Fruit fly (Drosophila melanogaster) whole organism, embryonic: ENCODE data around the gene pyd.
A peak's percentile ranks its signal among the peaks of the same experiment; 100 is the strongest.

ENCODE experiments used
- Asciz ChIP-seq: fragments of 200-800 bp; sonication (Bioruptor generic); optimal IDR thresholded peaks from 2 replicates; lab custom pipeline; 2017; ENCODE audit warnings: missing biosample characterization, mild to moderate bottlenecking, missing genetic modification characterization, missing genetic modification reagents
- BtbVII ChIP-seq: fragments of 200-800 bp; sonication (Bioruptor generic); optimal IDR thresholded peaks from 3 replicates; lab custom pipeline; 2017; ENCODE audit warnings: missing biosample characterization, mild to moderate bottlenecking, missing genetic modification characterization
- Bteb2 ChIP-seq: fragments of 200-800 bp; sonication (Bioruptor generic); optimal IDR thresholded peaks from 2 replicates; lab custom pipeline; 2016; ENCODE audit warnings: missing biosample characterization, missing genetic modification characterization
- CG11723 ChIP-seq: fragments of 200-800 bp; sonication (Bioruptor generic); optimal IDR thresholded peaks from 2 replicates; lab custom pipeline; 2017; ENCODE audit warnings: missing biosample characterization, mild to moderate bottlenecking, missing genetic modification characterization
- CG1233 ChIP-seq: fragments of 200-800 bp; sonication (Bioruptor generic); optimal IDR thresholded peaks from 4 replicates; lab custom pipeline; 2018; ENCODE audit warnings: missing biosample characterization, mild to moderate bottlenecking, missing genetic modification characterization
- CG13424 ChIP-seq: fragments of 200-800 bp; sonication (Bioruptor generic); optimal IDR thresholded peaks from 2 replicates; lab custom pipeline; 2019; ENCODE audit warnings: missing biosample characterization, mild to moderate bottlenecking, missing genetic modification characterization, moderate library complexity
- CG15479 ChIP-seq: fragments of 200-800 bp; sonication (Bioruptor generic); optimal IDR thresholded peaks from 3 replicates; lab custom pipeline; 2019; ENCODE audit warnings: missing biosample characterization, mild to moderate bottlenecking, missing genetic modification characterization, moderate library complexity
- CG17328 ChIP-seq: fragments of 200-800 bp; sonication (Bioruptor generic); IDR thresholded peaks from 2 replicates; pipeline ENCODE4 v1.3.6; 2022; ENCODE audit warnings: missing biosample characterization, missing genetic modification characterization
- CG1792 ChIP-seq: fragments of 200-800 bp; sonication (Bioruptor generic); optimal IDR thresholded peaks from 2 replicates; lab custom pipeline; 2016; ENCODE audit warnings: missing biosample characterization, missing genetic modification characterization
- CG2199 ChIP-seq: fragments of 200-800 bp; sonication (Bioruptor generic); IDR thresholded peaks from 3 replicates; pipeline ENCODE4 v1.3.6; 2022; ENCODE audit warnings: missing biosample characterization, missing genetic modification characterization
- CG2202 ChIP-seq: fragments of 200-800 bp; sonication (Bioruptor generic); optimal IDR thresholded peaks from 2 replicates; lab custom pipeline; 2018; ENCODE audit warnings: missing biosample characterization, mild to moderate bottlenecking, missing genetic modification characterization
- CG31365 ChIP-seq: fragments of 200-800 bp; sonication (Bioruptor generic); optimal IDR thresholded peaks from 2 replicates; lab custom pipeline; 2018; ENCODE audit warnings: missing biosample characterization, mild to moderate bottlenecking, missing genetic modification characterization
- CG6175 ChIP-seq: fragments of 200-800 bp; sonication (Bioruptor generic); IDR thresholded peaks from 3 replicates; pipeline ENCODE4 v1.3.6; 2022; ENCODE audit warnings: missing biosample characterization, missing genetic modification characterization
- CG8359 ChIP-seq: fragments of 200-800 bp; sonication (Bioruptor generic); optimal IDR thresholded peaks from 2 replicates; lab custom pipeline; 2017; ENCODE audit warnings: missing biosample characterization, mild to moderate bottlenecking, missing genetic modification characterization, borderline replicate concordance
- CG8924 ChIP-seq: fragments of 200-800 bp; optimal IDR thresholded peaks from 3 replicates; lab custom pipeline; 2019; ENCODE audit warnings: missing biosample characterization, mild to moderate bottlenecking, missing genetic modification characterization, moderate library complexity
- Chrac-16 ChIP-seq: fragments of 200-800 bp; sonication (Bioruptor generic); optimal IDR thresholded peaks from 3 replicates; lab custom pipeline; 2016; ENCODE audit warnings: missing biosample characterization, missing genetic modification characterization
- CrebB ChIP-seq: fragments of 200-800 bp; sonication (Bioruptor generic); optimal IDR thresholded peaks from 3 replicates; lab custom pipeline; 2018; ENCODE audit warnings: missing biosample characterization, mild to moderate bottlenecking, missing genetic modification characterization
- Dek ChIP-seq: fragments of 200-800 bp; sonication (Bioruptor generic); optimal IDR thresholded peaks from 3 replicates; lab custom pipeline; 2019; ENCODE audit warnings: missing biosample characterization, mild to moderate bottlenecking, missing genetic modification characterization, moderate library complexity
- HLH3B ChIP-seq: fragments of 200-800 bp; sonication (Bioruptor generic); IDR thresholded peaks from 2 replicates; pipeline ENCODE4 v1.3.6; 2022; ENCODE audit warnings: missing biosample characterization, missing genetic modification characterization
- MESR4 ChIP-seq: fragments of 200-800 bp; sonication (Bioruptor generic); optimal IDR thresholded peaks from 2 replicates; lab custom pipeline; 2018; ENCODE audit warnings: missing biosample characterization, mild to moderate bottlenecking, missing genetic modification characterization, moderate library complexity
- NC2α ChIP-seq: fragments of 200-800 bp; sonication (Bioruptor generic); optimal IDR thresholded peaks from 2 replicates; lab custom pipeline; 2016; ENCODE audit warnings: missing biosample characterization, missing genetic modification characterization
- Trl ChIP-seq, 3 experiments: fragments of >200 bp in 2 of 3; fragments of 200-800 bp in 1 of 3; sonication (Bioruptor generic) in 1 of 3; optimal IDR thresholded peaks; 2 replicates in 1 of 3; 3 replicates in 2 of 3; lab custom pipeline; 2016 to 2017; ENCODE audit warnings: missing biosample characterization in 1 of 3, missing genetic modification characterization in 1 of 3
- Xrp1 ChIP-seq: fragments of 200-800 bp; sonication (Bioruptor generic); IDR thresholded peaks from 2 replicates; pipeline ENCODE4 v1.3.6; 2022; ENCODE audit warnings: missing biosample characterization, missing genetic modification characterization
- amos ChIP-seq: fragments of 200-800 bp; sonication (Bioruptor generic); IDR thresholded peaks from 2 replicates; pipeline ENCODE4 v1.3.6; 2022; ENCODE audit warnings: missing biosample characterization, missing genetic modification characterization; ENCODE audit not compliant: partially characterized antibody
- ash1 ChIP-seq: fragments of 200-800 bp; sonication (Bioruptor generic); optimal IDR thresholded peaks from 2 replicates; lab custom pipeline; 2018; ENCODE audit warnings: missing biosample characterization, mild to moderate bottlenecking, missing genetic modification characterization
- caup ChIP-seq: fragments of 200-800 bp; sonication (Bioruptor generic); optimal IDR thresholded peaks from 3 replicates; lab custom pipeline; 2017; ENCODE audit warnings: missing biosample characterization, mild to moderate bottlenecking, missing genetic modification characterization, moderate library complexity; ENCODE audit not compliant: severe bottlenecking
- cg ChIP-seq: fragments of 200-800 bp; sonication (Bioruptor generic); optimal IDR thresholded peaks from 3 replicates; lab custom pipeline; 2019; ENCODE audit warnings: missing biosample characterization, mild to moderate bottlenecking, missing genetic modification characterization, moderate library complexity
- ci ChIP-seq: fragments of 200-800 bp; sonication (Bioruptor generic); IDR thresholded peaks from 3 replicates; pipeline ENCODE4 v1.3.6; 2022; ENCODE audit warnings: missing biosample characterization, missing genetic modification characterization
- corto ChIP-seq: fragments of 200-800 bp; sonication (Bioruptor generic); optimal IDR thresholded peaks from 2 replicates; lab custom pipeline; 2016; ENCODE audit warnings: missing biosample characterization, mild to moderate bottlenecking, missing genetic modification characterization, moderate library complexity
- crc ChIP-seq: fragments of 200-800 bp; sonication (Bioruptor generic); optimal IDR thresholded peaks from 2 replicates; lab custom pipeline; 2016; ENCODE audit warnings: missing biosample characterization, missing genetic modification characterization
- crp ChIP-seq, 2 experiments: fragments of 200-800 bp; sonication (Bioruptor generic); optimal IDR thresholded peaks; 2 replicates in 1 of 2; 3 replicates in 1 of 2; lab custom pipeline; 2017; ENCODE audit warnings: missing biosample characterization in 2 of 2, missing genetic modification characterization in 2 of 2, mild to moderate bottlenecking in 1 of 2, moderate library complexity in 1 of 2
- dysf ChIP-seq: fragments of 200-800 bp; sonication (Bioruptor generic); IDR thresholded peaks from 3 replicates; pipeline ENCODE4 v1.3.6; 2022; ENCODE audit warnings: missing biosample characterization, missing genetic modification characterization
- eve ChIP-seq, 2 experiments: fragments of >200 bp; optimal IDR thresholded peaks; 2 replicates each; lab custom pipeline; 2017; ENCODE audit warnings: missing biosample characterization in 2 of 2, missing genetic modification characterization in 2 of 2
- gcm ChIP-seq: fragments of 200-800 bp; sonication (Bioruptor generic); optimal IDR thresholded peaks from 2 replicates; lab custom pipeline; 2019; ENCODE audit warnings: missing biosample characterization, mild to moderate bottlenecking, missing genetic modification characterization, moderate library complexity
- ind ChIP-seq: fragments of 200-800 bp; sonication (Bioruptor generic); optimal IDR thresholded peaks from 3 replicates; lab custom pipeline; 2016; ENCODE audit warnings: missing biosample characterization, missing genetic modification characterization
- ken ChIP-seq: fragments of 200-800 bp; sonication (Bioruptor generic); IDR thresholded peaks from 3 replicates; pipeline ENCODE4 v1.3.6; 2022; ENCODE audit warnings: missing biosample characterization, missing genetic modification characterization
- kni ChIP-seq: fragments of 200-800 bp; sonication (Bioruptor generic); optimal IDR thresholded peaks from 3 replicates; lab custom pipeline; 2017; ENCODE audit warnings: mild to moderate bottlenecking, missing biosample characterization, missing genetic modification reagents, missing genetic modification characterization
- lola ChIP-seq, 3 experiments: fragments of >200 bp in 2 of 3; fragments of 200-800 bp in 1 of 3; sonication (Bioruptor generic) in 1 of 3; optimal IDR thresholded peaks; 2 replicates each; lab custom pipeline; 2017 to 2019; ENCODE audit warnings: missing biosample characterization in 3 of 3, missing genetic modification characterization in 3 of 3, mild to moderate bottlenecking in 1 of 3, moderate library complexity in 1 of 3
- pros ChIP-seq: fragments of 200-800 bp; sonication (Bioruptor generic); optimal IDR thresholded peaks from 3 replicates; lab custom pipeline; 2019; ENCODE audit warnings: missing biosample characterization, mild to moderate bottlenecking, missing genetic modification characterization, moderate library complexity
- pum ChIP-seq: fragments of 200-800 bp; sonication (Bioruptor generic); optimal IDR thresholded peaks from 2 replicates; lab custom pipeline; 2016; ENCODE audit warnings: missing biosample characterization, missing genetic modification characterization
- run ChIP-seq: fragments of 200-800 bp; sonication (Bioruptor generic); optimal IDR thresholded peaks from 3 replicates; lab custom pipeline; 2018; ENCODE audit warnings: missing biosample characterization, mild to moderate bottlenecking, missing genetic modification characterization
- sens ChIP-seq: fragments of 200-800 bp; sonication (Bioruptor generic); peaks from one replicate; lab custom pipeline; 2016; ENCODE audit warnings: missing biosample characterization, missing genetic modification characterization
- sqz ChIP-seq: fragments of 200-800 bp; sonication (Bioruptor generic); optimal IDR thresholded peaks from 3 replicates; lab custom pipeline; 2018; ENCODE audit warnings: missing biosample characterization, mild to moderate bottlenecking, missing genetic modification characterization
- tll ChIP-seq, 2 experiments: fragments of 200-800 bp in 1 of 2; fragments of >200 bp in 1 of 2; sonication (Bioruptor generic) in 1 of 2; optimal IDR thresholded peaks; 2 replicates each; lab custom pipeline; 2017 to 2019; ENCODE audit warnings: missing biosample characterization in 2 of 2, missing genetic modification characterization in 2 of 2, mild to moderate bottlenecking in 1 of 2, moderate library complexity in 1 of 2
- z ChIP-seq: fragments of 200-800 bp; sonication (Bioruptor generic); IDR thresholded peaks from 3 replicates; pipeline ENCODE4 v1.3.6; 2022; ENCODE audit warnings: missing biosample characterization, missing genetic modification characterization
- zf30C ChIP-seq: fragments of 200-800 bp; sonication (Bioruptor generic); optimal IDR thresholded peaks from 3 replicates; lab custom pipeline; 2018; ENCODE audit warnings: missing biosample characterization, mild to moderate bottlenecking, missing genetic modification characterization

pyd gene

dm6 chr3R:8849373-8850228, 82.1 kb downstream of the pyd start (continued):
- TF ChIP-seq lola (GFP tag; optimal IDR thresholded peaks at IDR 0.05; lab: Kevin White, UChicago) (peak in 1 of 3 experiments; percentile 60), CG17328 (GFP tag; lab: Robert Waterston, UW) (0 out of 2 replicates have a peak, but pooled peaks have one; percentile 6), ind (GFP tag; lab: Kevin White, UChicago) (no peak), Bteb2 (GFP tag; lab: Kevin White, UChicago) (no peak), MESR4 (no peak), CG13424 (tag; lab: Kevin White, UChicago) (peak; percentile 1), Asciz (GFP tag; lab: Kevin White, UChicago) (no peak), ci (GFP tag; lab: Robert Waterston, UW) (0 out of 3 replicates have a peak, but pooled peaks have one; percentile 43), amos (GFP tag; lab: Robert Waterston, UW) (no peak), CG2202 (tag; lab: Kevin White, UChicago) (peak; percentile 12), corto (GFP tag; lab: Kevin White, UChicago) (no peak), zf30C (GFP tag; lab: Kevin White, UChicago) (peak; percentile 77)

dm6 chr3R:8848190-8848589, 83.5 kb downstream of the pyd start:
- TF ChIP-seq pum (GFP tag; lab: Kevin White, UChicago) (no peak), CG2199 (GFP tag; lab: Robert Waterston, UW) (peak; percentile 43; the same call in 1 of the 3 replicates), ash1 (GFP tag; lab: Kevin White, UChicago) (peak; percentile 16), z (GFP tag; lab: Robert Waterston, UW) (peak; percentile 69), CG8924 (tag; lab: Kevin White, UChicago) (peak; percentile 8), kni (GFP tag; lab: Kevin White, UChicago) (peak; percentile 81), sens (GFP tag; lab: Kevin White, UChicago) (peak; percentile 2), CG31365 (tag; lab: Kevin White, UChicago) (no peak), eve (GFP tag; optimal IDR thresholded peaks at IDR 0.05; lab: Kevin White, UChicago) (peak in 1 of 2 experiments; percentile 14), CG1233 (no peak), crc (GFP tag; lab: Kevin White, UChicago) (no peak), CG6175 (GFP tag; lab: Robert Waterston, UW) (no peak), HLH3B (GFP tag; lab: Robert Waterston, UW) (no peak), ken (GFP tag; lab: Robert Waterston, UW) (no peak), zf30C (GFP tag; lab: Kevin White, UChicago) (peak; percentile 41), run (tag; lab: Kevin White, UChicago) (no peak), CG11723 (no peak), CG8359 (no peak), crp (GFP tag; optimal IDR thresholded peaks at IDR 0.05; lab: Kevin White, UChicago) (no peak), sqz (GFP tag; lab: Kevin White, UChicago) (peak; percentile 40), BtbVII (GFP tag; lab: Kevin White, UChicago) (no peak), gcm (GFP tag; lab: Kevin White, UChicago) (peak; percentile 20), tll (GFP tag; optimal IDR thresholded peaks at IDR 0.05; lab: Kevin White, UChicago) (peak in 1 of 2 experiments; percentile 80), CrebB (tag; lab: Kevin White, UChicago) (no peak), CG1792 (GFP tag; lab: Kevin White, UChicago) (no peak), dysf (0 out of 3 replicates have a peak, but pooled peaks have one; percentile 18), NC2α (GFP tag; lab: Kevin White, UChicago) (no peak), CG15479 (GFP tag; lab: Kevin White, UChicago) (peak; percentile 91), caup (GFP tag; lab: Kevin White, UChicago) (no peak), pros (GFP tag; lab: Kevin White, UChicago) (peak; percentile 86), Dek (tag; lab: Kevin White, UChicago) (no peak), Xrp1 (GFP tag; lab: Robert Waterston, UW) (peak; percentile 30; the same call in 1 of the 2 replicates), Chrac-16 (GFP tag; lab: Kevin White, UChicago) (no peak), cg (GFP tag; lab: Kevin White, UChicago) (peak; percentile 66), Trl (optimal IDR thresholded peaks at IDR 0.05; lab: Kevin White, UChicago) (peak in 1 of 2 experiments; percentile 1), Trl (GFP tag; optimal IDR thresholded peaks at IDR 0.05; lab: Kevin White, UChicago) (no peak)
